Fruit fly (Drosophila melanogaster) whole organism, embryonic: Measurements from ENCODE around the gene ninaC.

Experiments
- ATbp ChIP-seq: fragments of 200-800 bp; sonication (Bioruptor generic); optimal IDR thresholded peaks from 2 replicates; lab custom pipeline; 2017; ENCODE audit warnings: missing biosample characterization, mild to moderate bottlenecking, missing genetic modification characterization, missing genetic modification reagents
- CG11085 ChIP-seq: fragments of 200-800 bp; sonication (Bioruptor generic); IDR thresholded peaks from 2 replicates; pipeline ENCODE4 v1.3.6; 2022; ENCODE audit warnings: missing biosample characterization, missing genetic modification characterization
- CG13424 ChIP-seq: fragments of 200-800 bp; sonication (Bioruptor generic); optimal IDR thresholded peaks from 2 replicates; lab custom pipeline; 2019; ENCODE audit warnings: missing biosample characterization, mild to moderate bottlenecking, missing genetic modification characterization, moderate library complexity
- CG16813 ChIP-seq: fragments of 200-800 bp; sonication (Bioruptor generic); IDR thresholded peaks from 3 replicates; pipeline ENCODE4 v1.3.6; 2022; ENCODE audit warnings: missing biosample characterization, missing genetic modification characterization; ENCODE audit not compliant: partially characterized antibody
- CG17385 ChIP-seq: fragments of 200-800 bp; sonication (Bioruptor generic); optimal IDR thresholded peaks from 3 replicates; lab custom pipeline; 2018; ENCODE audit warnings: missing biosample characterization, mild to moderate bottlenecking, missing genetic modification characterization
- CG17802 ChIP-seq: fragments of 200-800 bp; sonication (Bioruptor generic); optimal IDR thresholded peaks from 2 replicates; lab custom pipeline; 2018; ENCODE audit warnings: missing biosample characterization, mild to moderate bottlenecking, missing genetic modification characterization, moderate library complexity
- CG18764 ChIP-seq: fragments of 200-800 bp; sonication (Bioruptor generic); optimal IDR thresholded peaks from 3 replicates; lab custom pipeline; 2016; ENCODE audit warnings: missing biosample characterization, missing genetic modification characterization
- CG33213 ChIP-seq: fragments of 200-800 bp; sonication (Bioruptor generic); optimal IDR thresholded peaks from 3 replicates; lab custom pipeline; 2016; ENCODE audit warnings: missing biosample characterization, missing genetic modification characterization
- CG33557 ChIP-seq: fragments of 200-800 bp; sonication (Bioruptor generic); optimal IDR thresholded peaks from 2 replicates; lab custom pipeline; 2019; ENCODE audit warnings: missing biosample characterization, mild to moderate bottlenecking, missing genetic modification characterization, moderate library complexity
- CG4360 ChIP-seq: fragments of 200-800 bp; sonication (Bioruptor generic); IDR thresholded peaks from 2 replicates; pipeline ENCODE4 v1.3.6; 2022; ENCODE audit warnings: missing biosample characterization, missing genetic modification characterization
- CG6854 ChIP-seq: fragments of 200-800 bp; sonication (Bioruptor generic); optimal IDR thresholded peaks from 3 replicates; lab custom pipeline; 2017; ENCODE audit warnings: missing biosample characterization, mild to moderate bottlenecking, missing genetic modification characterization
- CoRest ChIP-seq: fragments of 200-800 bp; sonication (Bioruptor generic); optimal IDR thresholded peaks from 3 replicates; lab custom pipeline; 2018; ENCODE audit warnings: missing biosample characterization, mild to moderate bottlenecking, missing genetic modification characterization, moderate library complexity
- Deaf1 ChIP-seq: fragments of 200-800 bp; optimal IDR thresholded peaks from 3 replicates; lab custom pipeline; 2019; ENCODE audit warnings: missing biosample characterization, mild to moderate bottlenecking, missing genetic modification characterization, moderate library complexity
- Drgx ChIP-seq: fragments of 200-800 bp; sonication (Bioruptor generic); IDR thresholded peaks from 2 replicates; pipeline ENCODE4 v1.3.6; 2022; ENCODE audit warnings: missing biosample characterization, missing genetic modification characterization
- E2f2 ChIP-seq: fragments of 200-800 bp; sonication (Bioruptor generic); IDR thresholded peaks from 2 replicates; pipeline ENCODE4 v1.3.6; 2022; ENCODE audit warnings: missing biosample characterization, missing genetic modification characterization
- H2.0 ChIP-seq: fragments of 200-800 bp; sonication (Bioruptor generic); IDR thresholded peaks from 2 replicates; pipeline ENCODE4 v1.3.6; 2022; ENCODE audit warnings: missing biosample characterization, missing genetic modification characterization
- Hmx ChIP-seq: fragments of 200-800 bp; sonication (Bioruptor generic); optimal IDR thresholded peaks from 2 replicates; lab custom pipeline; 2016; ENCODE audit warnings: missing biosample characterization, missing genetic modification characterization
- Nf-YA ChIP-seq: fragments of 200-800 bp; sonication (Bioruptor generic); IDR thresholded peaks from 2 replicates; pipeline ENCODE4 v1.3.6; 2022; ENCODE audit warnings: missing biosample characterization, missing genetic modification characterization
- Nf-YC ChIP-seq: fragments of 200-800 bp; optimal IDR thresholded peaks from 3 replicates; lab custom pipeline; 2019; ENCODE audit warnings: missing biosample characterization, mild to moderate bottlenecking, missing genetic modification characterization, moderate library complexity
- Pdp1 ChIP-seq, 2 experiments: fragments of 200-800 bp; sonication (Bioruptor generic); optimal IDR thresholded peaks; 3 replicates each; lab custom pipeline; 2016; ENCODE audit warnings: missing biosample characterization in 2 of 2, missing genetic modification characterization in 2 of 2, mild to moderate bottlenecking in 1 of 2, moderate library complexity in 1 of 2
- Ptx1 ChIP-seq: fragments of 200-800 bp; sonication (Bioruptor generic); IDR thresholded peaks from 2 replicates; pipeline ENCODE4 v1.3.6; 2022; ENCODE audit warnings: missing biosample characterization, missing genetic modification characterization
- Sox100B ChIP-seq: fragments of 200-800 bp; sonication (Bioruptor generic); optimal IDR thresholded peaks from 3 replicates; lab custom pipeline; 2018; ENCODE audit warnings: missing biosample characterization, mild to moderate bottlenecking, missing genetic modification characterization
- Sox102F ChIP-seq: fragments of 200-800 bp; sonication (Bioruptor generic); optimal IDR thresholded peaks from 2 replicates; lab custom pipeline; 2018; ENCODE audit warnings: missing biosample characterization, mild to moderate bottlenecking, missing genetic modification characterization, moderate library complexity
- Xbp1 ChIP-seq: fragments of 200-800 bp; sonication (Bioruptor generic); optimal IDR thresholded peaks from 3 replicates; lab custom pipeline; 2016; ENCODE audit warnings: missing biosample characterization, mild to moderate bottlenecking, missing genetic modification characterization
- ase ChIP-seq: fragments of 200-800 bp; sonication (Bioruptor generic); IDR thresholded peaks from 3 replicates; pipeline ENCODE4 v1.3.6; 2022; ENCODE audit warnings: missing biosample characterization, missing genetic modification characterization
- az2 ChIP-seq: fragments of 200-800 bp; sonication (Bioruptor generic); optimal IDR thresholded peaks from 3 replicates; lab custom pipeline; 2016; ENCODE audit warnings: missing biosample characterization, missing genetic modification characterization
- cato ChIP-seq: fragments of 200-800 bp; sonication (Bioruptor generic); optimal IDR thresholded peaks from 2 replicates; lab custom pipeline; 2016; ENCODE audit warnings: missing biosample characterization, missing genetic modification characterization, borderline replicate concordance
- caup ChIP-seq: fragments of 200-800 bp; sonication (Bioruptor generic); optimal IDR thresholded peaks from 3 replicates; lab custom pipeline; 2017; ENCODE audit warnings: missing biosample characterization, mild to moderate bottlenecking, missing genetic modification characterization, moderate library complexity; ENCODE audit not compliant: severe bottlenecking
- ci ChIP-seq: fragments of 200-800 bp; sonication (Bioruptor generic); IDR thresholded peaks from 3 replicates; pipeline ENCODE4 v1.3.6; 2022; ENCODE audit warnings: missing biosample characterization, missing genetic modification characterization
- cwo ChIP-seq: fragments of 200-800 bp; sonication (Bioruptor generic); optimal IDR thresholded peaks from 3 replicates; lab custom pipeline; 2017; ENCODE audit warnings: missing biosample characterization, missing genetic modification characterization, mild to moderate bottlenecking, moderate library complexity, missing genetic modification reagents
- disco-r ChIP-seq: fragments of 200-800 bp; sonication (Bioruptor generic); optimal IDR thresholded peaks from 2 replicates; lab custom pipeline; 2016; ENCODE audit warnings: missing biosample characterization, missing genetic modification characterization
- dmrt99B ChIP-seq: fragments of 200-800 bp; sonication (Bioruptor generic); optimal IDR thresholded peaks from 2 replicates; lab custom pipeline; 2018; ENCODE audit warnings: missing biosample characterization, mild to moderate bottlenecking, missing genetic modification characterization, moderate library complexity
- en ChIP-seq: fragments of 200-800 bp; sonication (Bioruptor generic); optimal IDR thresholded peaks from 2 replicates; lab custom pipeline; 2016; ENCODE audit warnings: missing biosample characterization, missing genetic modification characterization
- esg ChIP-seq: fragments of 200-800 bp; sonication (Bioruptor generic); conservative IDR thresholded peaks from 2 replicates; pipeline ENCODE4 v1.3.6; 2022; ENCODE audit warnings: missing biosample characterization, missing genetic modification characterization
- ewg ChIP-seq: fragments of 200-800 bp; sonication (Bioruptor generic); optimal IDR thresholded peaks from 3 replicates; lab custom pipeline; 2017; ENCODE audit warnings: mild to moderate bottlenecking, missing biosample characterization, missing genetic modification reagents, missing genetic modification characterization
- hkb ChIP-seq, 2 experiments: fragments of 200-800 bp in 1 of 2; fragments of >200 bp in 1 of 2; sonication (Bioruptor generic) in 1 of 2; IDR thresholded peaks in 1 of 2; optimal IDR thresholded peaks in 1 of 2; 2 replicates each; pipeline versions ENCODE4 v1.3.6 to Lab custom; 2017 to 2022; ENCODE audit warnings: missing biosample characterization in 1 of 2, missing genetic modification characterization in 1 of 2
- ken ChIP-seq: fragments of 200-800 bp; sonication (Bioruptor generic); IDR thresholded peaks from 3 replicates; pipeline ENCODE4 v1.3.6; 2022; ENCODE audit warnings: missing biosample characterization, missing genetic modification characterization
- lov ChIP-seq, 2 experiments: fragments of 200-800 bp in 1 of 2; fragments of >200 bp in 1 of 2; sonication (Bioruptor generic) in 1 of 2; IDR thresholded peaks in 1 of 2; optimal IDR thresholded peaks in 1 of 2; 2 replicates in 1 of 2; 3 replicates in 1 of 2; pipeline versions ENCODE4 v1.3.6 to Lab custom; 2017 to 2022; ENCODE audit warnings: missing biosample characterization in 1 of 2, missing genetic modification characterization in 1 of 2
- nau ChIP-seq: fragments of 200-800 bp; sonication (Bioruptor generic); optimal IDR thresholded peaks from 3 replicates; lab custom pipeline; 2017; ENCODE audit warnings: missing biosample characterization, mild to moderate bottlenecking, missing genetic modification characterization, missing genetic modification reagents
- run ChIP-seq: fragments of 200-800 bp; sonication (Bioruptor generic); optimal IDR thresholded peaks from 3 replicates; lab custom pipeline; 2018; ENCODE audit warnings: missing biosample characterization, mild to moderate bottlenecking, missing genetic modification characterization
- sisA ChIP-seq: fragments of 200-800 bp; sonication (Bioruptor generic); IDR thresholded peaks from 2 replicates; pipeline ENCODE4 v1.3.6; 2022; ENCODE audit warnings: missing biosample characterization, missing genetic modification characterization
- tgo ChIP-seq: fragments of 200-800 bp; sonication (Bioruptor generic); IDR thresholded peaks from 3 replicates; pipeline ENCODE4 v1.3.6; 2022; ENCODE audit warnings: missing biosample characterization, missing genetic modification characterization
- ttk ChIP-seq: fragments of 200-800 bp; sonication (Bioruptor generic); IDR thresholded peaks from 2 replicates; pipeline ENCODE4 v2.1.2; 2022; ENCODE audit warnings: missing biosample characterization, missing genetic modification characterization
- vvl ChIP-seq: fragments of 200-800 bp; sonication (Bioruptor generic); IDR thresholded peaks from 2 replicates; pipeline ENCODE4 v1.3.6; 2022; ENCODE audit warnings: missing biosample characterization, missing genetic modification characterization
- zen2 ChIP-seq: fragments of 200-800 bp; sonication (Bioruptor generic); IDR thresholded peaks from 3 replicates; pipeline ENCODE4 v1.3.6; 2022; ENCODE audit warnings: missing biosample characterization, missing genetic modification characterization; ENCODE audit not compliant: partially characterized antibody

ninaC gene

dm6 chr2L:7358788-7359187 is 18.7 kb upstream of the ninaC start:
- TF ChIP-seq Nf-YC (peak; percentile 74), ewg (GFP tag; lab: Kevin White, UChicago) (peak; percentile 78), Deaf1 (tag; lab: Kevin White, UChicago) (peak; percentile 6), CG13424 (tag; lab: Kevin White, UChicago) (no peak)

DNA sequence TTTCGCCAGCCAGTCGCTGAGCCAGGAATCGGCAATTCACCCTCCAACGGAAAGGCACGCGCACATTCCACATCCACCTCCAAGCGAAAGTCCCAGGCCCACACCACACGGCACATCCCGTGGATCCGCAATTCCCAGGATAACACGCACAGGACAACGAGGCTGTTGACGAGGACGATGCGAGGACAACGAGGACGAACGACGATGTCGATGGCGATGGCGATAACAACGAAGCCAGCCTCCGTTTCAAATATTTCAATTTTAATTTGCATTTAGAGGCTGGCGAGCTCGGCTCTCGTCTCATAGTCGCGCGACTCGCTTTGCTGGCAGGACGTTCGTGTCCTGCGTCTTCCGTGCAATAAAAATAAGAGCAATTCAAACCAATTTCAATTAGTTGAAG is 14.4 kb upstream of the ninaC start, which contains the start of gene Wnt10:
Wnt10 (plus strand) TSS at position 301 of the 400 bp plus-strand sequence.
- TF ChIP-seq run (tag; lab: Kevin White, UChicago) (no peak), Deaf1 (tag; lab: Kevin White, UChicago) (peak; percentile 83), disco-r (GFP tag; lab: Kevin White, UChicago) (no peak), ATbp (GFP tag; lab: Kevin White, UChicago) (no peak), hkb (optimal IDR thresholded peaks at IDR 0.05; lab: Kevin White, UChicago) (no peak), hkb (GFP tag; IDR thresholded peaks at IDR 0.05; lab: Robert Waterston, UW) (no peak), vvl (GFP tag; lab: Robert Waterston, UW) (no peak), caup (no peak)
- TF ChIP-seq, all 482 proteins: peak for 1

DNA sequence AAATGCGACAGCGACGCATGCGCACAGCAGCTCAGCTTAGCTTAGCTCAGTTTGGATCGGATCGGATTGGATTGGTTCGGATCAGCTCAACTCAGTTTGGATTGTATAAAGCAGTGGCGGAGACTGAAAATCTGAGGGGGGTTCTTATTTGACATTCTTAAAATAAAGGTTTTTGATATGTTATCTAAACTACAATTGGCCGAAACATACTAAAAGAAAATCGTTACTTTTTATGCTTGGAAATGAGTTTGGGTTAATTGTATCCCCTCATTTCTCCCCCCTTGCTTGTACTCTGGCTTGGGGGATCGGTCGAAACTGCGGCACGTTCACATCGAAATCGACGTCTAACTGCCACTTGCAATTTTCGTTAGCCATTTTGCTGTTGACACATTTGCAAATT is 1.3 kb upstream of the ninaC start:
- TF ChIP-seq CG17385 (GFP tag; lab: Kevin White, UChicago) (peak; percentile 34), Sox102F (GFP tag; lab: Kevin White, UChicago) (peak; percentile 55), Ptx1 (peak; percentile 60), CG11085 (GFP tag; lab: Robert Waterston, UW) (0 out of 2 replicates have a peak, but pooled peaks have one; percentile 19), cato (GFP tag; lab: Kevin White, UChicago) (peak; percentile 14), tgo (peak; percentile 51; the same call in 2 of the 3 replicates), CG33557 (GFP tag; lab: Kevin White, UChicago) (no peak), ase (GFP tag; lab: Robert Waterston, UW) (peak; percentile 59; the same call in 2 of the 3 replicates), zen2 (GFP tag; lab: Robert Waterston, UW) (no peak), CoRest (tag; lab: Kevin White, UChicago) (peak; percentile 4), Drgx (GFP tag; lab: Robert Waterston, UW) (peak; percentile 94), ci (GFP tag; lab: Robert Waterston, UW) (peak; percentile 63; the same call in 2 of the 3 replicates), az2 (GFP tag; lab: Kevin White, UChicago) (peak; percentile 2), CG16813 (no peak), CG18764 (GFP tag; lab: Kevin White, UChicago) (no peak), ttk (GFP tag; lab: Robert Waterston, UW) (peak; percentile 47; the same call in 1 of the 2 replicates), H2.0 (peak; percentile 58), Sox100B (GFP tag; lab: Kevin White, UChicago) (peak; percentile 18), CG6854 (GFP tag; lab: Kevin White, UChicago) (no peak), CG33213 (GFP tag; lab: Kevin White, UChicago) (no peak), Hmx (no peak), ken (0 out of 3 replicates have a peak, but pooled peaks have one; percentile 47), cwo (GFP tag; lab: Kevin White, UChicago) (no peak), lov (optimal IDR thresholded peaks at IDR 0.05; lab: Kevin White, UChicago) (no peak), lov (GFP tag; IDR thresholded peaks at IDR 0.05; lab: Robert Waterston, UW) (0 out of 3 replicates have a peak, but pooled peaks have one; percentile 58), CG17802 (tag; lab: Kevin White, UChicago) (no peak), Pdp1 (GFP tag; optimal IDR thresholded peaks at IDR 0.05; lab: Kevin White, UChicago) (peak in 1 of 2 experiments; percentile 14), E2f2 (GFP tag; lab: Robert Waterston, UW) (peak; percentile 28; the same call in 1 of the 2 replicates), Xbp1 (peak; percentile 25), nau (no peak), sisA (GFP tag; lab: Robert Waterston, UW) (peak; percentile 50), dmrt99B (tag; lab: Kevin White, UChicago) (peak; percentile 70), esg (GFP tag; lab: Robert Waterston, UW) (peak; percentile 45; the same call in 1 of the 2 replicates), Nf-YA (0 out of 2 replicates have a peak, but pooled peaks have one; percentile 7), CG4360 (no peak), en (peak; percentile 24)
